Fruit fly (Drosophila melanogaster) whole organism, prepupa: ENCODE data around the gene CG11854.

Experiments used
- CG10631 ChIP-seq: fragments of 200-800 bp; sonication (Bioruptor generic); optimal IDR thresholded peaks from 2 replicates; lab custom pipeline; 2016; ENCODE audit warnings: missing biosample characterization, missing genetic modification characterization
- CG11762 ChIP-seq: fragments of 200-800 bp; sonication (Bioruptor generic); optimal IDR thresholded peaks from 3 replicates; lab custom pipeline; 2016; ENCODE audit warnings: missing biosample characterization, missing genetic modification characterization; ENCODE audit not compliant: insufficient read depth
- CG3032 ChIP-seq: fragments of 200-800 bp; optimal IDR thresholded peaks from 2 replicates; lab custom pipeline; 2019; ENCODE audit warnings: missing biosample characterization, mild to moderate bottlenecking, missing genetic modification characterization, moderate library complexity
- CG6854 ChIP-seq: fragments of 200-800 bp; sonication (Bioruptor generic); optimal IDR thresholded peaks from 2 replicates; lab custom pipeline; 2017; ENCODE audit warnings: missing biosample characterization, mild to moderate bottlenecking, missing genetic modification characterization
- CG9139 ChIP-seq: fragments of 200-800 bp; sonication (Bioruptor generic); optimal IDR thresholded peaks from 3 replicates; lab custom pipeline; 2017; ENCODE audit warnings: missing biosample characterization, mild to moderate bottlenecking, missing genetic modification characterization
- Hr39 ChIP-seq: fragments of 200-800 bp; sonication (Bioruptor generic); optimal IDR thresholded peaks from 2 replicates; lab custom pipeline; 2016; ENCODE audit warnings: missing biosample characterization, missing genetic modification characterization
- Hr4 ChIP-seq: fragments of 200-800 bp; sonication (Bioruptor generic); optimal IDR thresholded peaks from 3 replicates; lab custom pipeline; 2016; ENCODE audit warnings: missing biosample characterization, missing genetic modification characterization
- Lpt ChIP-seq: fragments of 200-800 bp; sonication (Bioruptor generic); optimal IDR thresholded peaks from 3 replicates; lab custom pipeline; 2016; ENCODE audit warnings: missing biosample characterization, missing genetic modification characterization
- achi ChIP-seq: fragments of 200-800 bp; sonication (Bioruptor generic); optimal IDR thresholded peaks from 3 replicates; lab custom pipeline; 2016; ENCODE audit warnings: missing biosample characterization, missing genetic modification characterization
- acj6 ChIP-seq: fragments of 200-800 bp; sonication (Bioruptor generic); optimal IDR thresholded peaks from 3 replicates; lab custom pipeline; 2016; ENCODE audit warnings: missing biosample characterization, missing genetic modification characterization
- fkh ChIP-seq: fragments of 200-800 bp; sonication (Bioruptor generic); optimal IDR thresholded peaks from 3 replicates; lab custom pipeline; 2017; ENCODE audit warnings: missing biosample characterization, mild to moderate bottlenecking, missing genetic modification characterization, moderate library complexity
- pdm3 ChIP-seq: fragments of 200-800 bp; sonication (Bioruptor generic); optimal IDR thresholded peaks from 3 replicates; lab custom pipeline; 2016; ENCODE audit warnings: missing biosample characterization, missing genetic modification characterization
- topi ChIP-seq: fragments of 200-800 bp; sonication (Bioruptor generic); optimal IDR thresholded peaks from 3 replicates; lab custom pipeline; 2016; ENCODE audit warnings: missing biosample characterization, missing genetic modification characterization

- TF ChIP-seq fkh (GFP tag; lab: Kevin White, UChicago) = no peak
- no peak for TF ChIP-seq pdm3 (GFP tag; lab: Kevin White, UChicago)
- TF ChIP-seq CG6854 (GFP tag; lab: Kevin White, UChicago) = no peak
- TF ChIP-seq topi (GFP tag; lab: Kevin White, UChicago) = no peak
- no peak for TF ChIP-seq Lpt (GFP tag; lab: Kevin White, UChicago)
- no peak for TF ChIP-seq achi
- no peak for TF ChIP-seq acj6 (GFP tag; lab: Kevin White, UChicago)
- TF ChIP-seq Hr4 (GFP tag; lab: Kevin White, UChicago) = no peak
- TF ChIP-seq Hr39 (GFP tag; lab: Kevin White, UChicago) = no peak
- TF ChIP-seq CG10631 (GFP tag; lab: Kevin White, UChicago) = no peak
- no peak for TF ChIP-seq CG3032
- TF ChIP-seq CG9139 (GFP tag; lab: Kevin White, UChicago) = no peak
- no peak for TF ChIP-seq CG11762 (GFP tag; lab: Kevin White, UChicago)
Measured at dm6 chr3R:25241507-25242070, at the start of gene CG11854.
